Worm (Caenorhabditis elegans) whole organism, young adult: ENCODE measurements around the gene F02C9.1.

Experiments used
- T26A5.8 ChIP-seq: sonication (generic microtip); optimal IDR thresholded peaks from 2 replicates; lab custom pipeline; 2016; ENCODE audit warnings: missing genetic modification characterization, missing compliant biosample characterization
- Y53F4B.3 ChIP-seq: fragments of 200-800 bp; sonication (Bioruptor generic); IDR thresholded peaks from 2 replicates; pipeline ENCODE4 v1.3.6; 2022; ENCODE audit warnings: missing genetic modification reagents, missing genetic modification characterization, missing compliant biosample characterization
- Y56A3A.18 ChIP-seq: fragments of 200-800 bp; sonication (Bioruptor generic); IDR thresholded peaks from 2 replicates; pipeline ENCODE4 v1.3.6; 2022; ENCODE audit warnings: missing genetic modification reagents, missing genetic modification characterization, missing compliant biosample characterization
- Y79H2A.3 ChIP-seq: fragments of 200-800 bp; sonication (Bioruptor generic); conservative IDR thresholded peaks from 2 replicates; pipeline ENCODE4 v1.3.6; 2022; ENCODE audit warnings: missing genetic modification reagents, missing genetic modification characterization, missing compliant biosample characterization
- ZK185.1 ChIP-seq: sonication (generic microtip); optimal IDR thresholded peaks from 2 replicates; lab custom pipeline; 2016; ENCODE audit warnings: mild to moderate bottlenecking, missing genetic modification characterization, missing compliant biosample characterization; ENCODE audit not compliant: poor library complexity, severe bottlenecking
- ama-1 ChIP-seq, 3 experiments: fragments of 150-350 bp in 1 of 3; sonication (generic microtip) in 2 of 3; optimal IDR thresholded peaks; 2 replicates each; lab custom pipeline; 2014 to 2018; ENCODE audit warnings: missing biosample characterization in 2 of 3, missing genetic modification characterization in 2 of 3, missing genetic modification reagents in 2 of 3
- ceh-58 ChIP-seq: fragments of 200-800 bp; sonication (Bioruptor generic); IDR thresholded peaks from 2 replicates; pipeline ENCODE4 v1.3.6; 2022; ENCODE audit warnings: missing genetic modification characterization, missing compliant biosample characterization
- lin-35 ChIP-seq, 3 experiments: fragments of 150-350 bp in 2 of 3; sonication (generic microtip) in 1 of 3; optimal IDR thresholded peaks; 2 replicates each; lab custom pipeline; 2014 to 2018; ENCODE audit warnings: missing biosample characterization in 3 of 3, missing genetic modification characterization in 3 of 3, missing genetic modification reagents in 3 of 3
- unc-62 ChIP-seq: fragments of 150-350 bp; optimal IDR thresholded peaks from 2 replicates; lab custom pipeline; 2014; ENCODE audit warnings: missing biosample characterization, missing genetic modification reagents, missing genetic modification characterization

- TF ChIP-seq lin-35 (GFP tag; optimal IDR thresholded peaks at IDR 0.05; lab: Kevin White, UChicago) (no peak), T26A5.8 (tag; lab: Kevin White, UChicago) (no peak), ama-1 (optimal IDR thresholded peaks at IDR 0.05; lab: Kevin White, UChicago) (no peak), ama-1 (GFP tag; optimal IDR thresholded peaks at IDR 0.05; lab: Kevin White, UChicago) (no peak), Y53F4B.3 (GFP tag; lab: Robert Waterston, UW) (no peak), unc-62 (GFP tag; lab: Kevin White, UChicago) (no peak), ceh-58 (no peak), ZK185.1 (tag; lab: Kevin White, UChicago) (no peak), Y79H2A.3 (GFP tag; lab: Robert Waterston, UW) (no peak), Y56A3A.18 (GFP tag; lab: Robert Waterston, UW) (no peak)
Measured at ce11 chrV:3176161-3176560, 37.7 kb downstream of the F02C9.1 start, which contains the start of gene srab-8.
